Worm (Caenorhabditis elegans) whole organism, L2 larva: ENCODE data around the gene mrps-23.

ENCODE experiments used
- C34F6.9 ChIP-seq: fragments of 150-350 bp; optimal IDR thresholded peaks from 2 replicates; lab custom pipeline; 2014; ENCODE audit warnings: missing biosample characterization, missing genetic modification characterization
- F13H6.1 ChIP-seq: sonication (generic microtip); optimal IDR thresholded peaks from 2 replicates; lab custom pipeline; 2016; ENCODE audit warnings: missing genetic modification characterization, missing compliant biosample characterization
- R02D3.7 ChIP-seq: fragments of 150-350 bp; optimal IDR thresholded peaks from 2 replicates; lab custom pipeline; 2014; ENCODE audit warnings: missing biosample characterization, missing genetic modification characterization
- alr-1 ChIP-seq: fragments of 150-350 bp; optimal IDR thresholded peaks from 2 replicates; lab custom pipeline; 2014; ENCODE audit warnings: missing biosample characterization, missing genetic modification characterization
- ama-1 ChIP-seq: fragments of 150-350 bp; optimal IDR thresholded peaks from 2 replicates; lab custom pipeline; 2018; ENCODE audit warnings: inconsistent platforms
- blmp-1 ChIP-seq: sonication (generic microtip); optimal IDR thresholded peaks from 2 replicates; lab custom pipeline; 2017; ENCODE audit warnings: missing genetic modification characterization, mild to moderate bottlenecking, missing compliant biosample characterization, antibody characterized with exemption, moderate library complexity; ENCODE audit not compliant: insufficient read depth
- ceh-16 ChIP-seq: fragments of 150-350 bp; optimal IDR thresholded peaks from 2 replicates; lab custom pipeline; 2014; ENCODE audit warnings: missing biosample characterization, missing genetic modification characterization
- ceh-82 ChIP-seq: fragments of 150-350 bp; optimal IDR thresholded peaks from 2 replicates; lab custom pipeline; 2014; ENCODE audit warnings: missing biosample characterization, missing genetic modification characterization
- egl-27 ChIP-seq: sonication (generic microtip); optimal IDR thresholded peaks from 3 replicates; lab custom pipeline; 2017; ENCODE audit warnings: missing biosample characterization, missing genetic modification reagents, missing genetic modification characterization
- gmeb-1 ChIP-seq: fragments of 150-350 bp; optimal IDR thresholded peaks from 2 replicates; lab custom pipeline; 2014; ENCODE audit warnings: missing biosample characterization, missing genetic modification characterization
- lin-11 ChIP-seq: fragments of 150-350 bp; sonication (generic microtip); optimal IDR thresholded peaks from 2 replicates; lab custom pipeline; 2014; ENCODE audit warnings: missing biosample characterization, missing genetic modification characterization, inconsistent platforms, mixed read lengths
- lin-13 ChIP-seq: fragments of 150-350 bp; optimal IDR thresholded peaks from 2 replicates; lab custom pipeline; 2014; ENCODE audit warnings: missing biosample characterization, missing genetic modification reagents, missing genetic modification characterization
- lin-39 ChIP-seq: fragments of 150-350 bp; optimal IDR thresholded peaks from 2 replicates; lab custom pipeline; 2014; ENCODE audit warnings: missing biosample characterization, missing genetic modification reagents, missing genetic modification characterization
- lsy-2 ChIP-seq, 2 experiments: fragments of 150-350 bp in 1 of 2; sonication (generic microtip) in 1 of 2; optimal IDR thresholded peaks; 2 replicates each; lab custom pipeline; 2014 to 2017; ENCODE audit warnings: missing biosample characterization in 2 of 2, missing genetic modification characterization in 2 of 2
- mab-5 ChIP-seq: fragments of 150-350 bp; optimal IDR thresholded peaks from 2 replicates; lab custom pipeline; 2014; ENCODE audit warnings: missing biosample characterization, missing genetic modification characterization
- mdl-1 ChIP-seq, 2 experiments: fragments of 150-350 bp in 1 of 2; sonication (generic microtip) in 1 of 2; optimal IDR thresholded peaks; 2 replicates each; lab custom pipeline; 2017; ENCODE audit warnings: missing biosample characterization in 2 of 2, missing genetic modification characterization in 2 of 2
- nhr-10 ChIP-seq: sonication (generic microtip); optimal IDR thresholded peaks from 2 replicates; lab custom pipeline; 2017; ENCODE audit warnings: missing biosample characterization, missing genetic modification characterization
- nhr-12 ChIP-seq: fragments of 150-350 bp; optimal IDR thresholded peaks from 2 replicates; lab custom pipeline; 2014; ENCODE audit warnings: missing biosample characterization, missing genetic modification characterization
- nhr-129 ChIP-seq: fragments of 150-350 bp; optimal IDR thresholded peaks from 2 replicates; lab custom pipeline; 2014; ENCODE audit warnings: missing biosample characterization, missing genetic modification characterization
- nhr-23 ChIP-seq: fragments of 150-350 bp; optimal IDR thresholded peaks from 2 replicates; lab custom pipeline; 2014; ENCODE audit warnings: missing biosample characterization, missing genetic modification reagents, missing genetic modification characterization
- nhr-237 ChIP-seq: fragments of 150-350 bp; optimal IDR thresholded peaks from 2 replicates; lab custom pipeline; 2014; ENCODE audit warnings: missing biosample characterization, missing genetic modification characterization
- nhr-25 ChIP-seq: fragments of 150-350 bp; sonication (generic microtip); optimal IDR thresholded peaks from 3 replicates; lab custom pipeline; 2014; ENCODE audit warnings: missing biosample characterization, missing genetic modification characterization
- nhr-6 ChIP-seq: fragments of 150-350 bp; optimal IDR thresholded peaks from 2 replicates; lab custom pipeline; 2014; ENCODE audit warnings: missing biosample characterization, missing genetic modification characterization
- nhr-77 ChIP-seq: fragments of 150-350 bp; optimal IDR thresholded peaks from 2 replicates; lab custom pipeline; 2014; ENCODE audit warnings: missing biosample characterization, missing genetic modification characterization
- peb-1 ChIP-seq: fragments of 150-350 bp; optimal IDR thresholded peaks from 2 replicates; lab custom pipeline; 2014; ENCODE audit warnings: missing biosample characterization, missing genetic modification characterization
- skn-1 ChIP-seq: sonication (generic microtip); optimal IDR thresholded peaks from 2 replicates; lab custom pipeline; 2017; ENCODE audit warnings: missing biosample characterization, missing genetic modification characterization
- sma-3 ChIP-seq: sonication (generic microtip); optimal IDR thresholded peaks from 2 replicates; lab custom pipeline; 2016; ENCODE audit warnings: missing genetic modification reagents, missing genetic modification characterization, missing compliant biosample characterization
- sma-9 ChIP-seq, 2 experiments: fragments of 150-350 bp in 1 of 2; sonication (generic microtip) in 1 of 2; optimal IDR thresholded peaks; 2 replicates each; lab custom pipeline; 2014 to 2016; ENCODE audit warnings: missing genetic modification characterization in 2 of 2, mild to moderate bottlenecking in 1 of 2, missing biosample characterization in 1 of 2, missing compliant biosample characterization in 1 of 2, missing genetic modification reagents in 1 of 2, moderate library complexity in 1 of 2
- snpc-4 ChIP-seq: fragments of 150-350 bp; optimal IDR thresholded peaks from 2 replicates; lab custom pipeline; 2014; ENCODE audit warnings: missing biosample characterization, missing genetic modification characterization
- unc-39 ChIP-seq: fragments of 150-350 bp; optimal IDR thresholded peaks from 2 replicates; lab custom pipeline; 2014; ENCODE audit warnings: missing biosample characterization, missing genetic modification characterization
- unc-55 ChIP-seq: fragments of 150-350 bp; sonication (generic microtip); optimal IDR thresholded peaks from 3 replicates; lab custom pipeline; 2014; ENCODE audit warnings: missing biosample characterization, missing genetic modification reagents, missing genetic modification characterization
- ztf-4 ChIP-seq: fragments of 150-350 bp; optimal IDR thresholded peaks from 2 replicates; lab custom pipeline; 2014; ENCODE audit warnings: missing biosample characterization, missing genetic modification characterization

Gene mrps-23

DNA sequence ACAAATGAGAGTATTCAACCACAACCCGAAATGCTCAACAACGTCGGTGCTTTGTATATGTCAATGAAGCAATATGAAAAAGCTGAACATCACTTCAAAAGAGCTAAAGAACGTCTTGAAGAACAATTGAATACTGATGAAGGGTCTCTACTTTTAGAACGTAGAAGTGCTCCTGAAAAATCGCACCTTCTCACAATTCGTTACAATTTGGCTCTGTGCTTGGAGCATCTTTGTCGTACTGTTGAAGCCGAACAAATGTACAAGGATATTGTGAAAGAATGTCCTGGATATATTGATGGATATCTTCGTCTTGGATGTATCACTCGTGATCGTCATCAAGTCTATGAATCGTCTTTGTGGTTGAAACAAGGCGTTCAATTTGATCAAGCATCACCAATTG is 29.3 kb downstream of the mrps-23 start:
- no peak for TF ChIP-seq snpc-4 (tag; lab: Kevin White, UChicago)
- TF ChIP-seq lin-39 (tag; lab: Kevin White, UChicago), result no peak
- TF ChIP-seq nhr-25 (tag; lab: Kevin White, UChicago), result no peak
- no peak for TF ChIP-seq nhr-10 (tag; lab: Kevin White, UChicago)
- no peak for TF ChIP-seq nhr-23
- no peak for TF ChIP-seq ztf-4 (tag; lab: Kevin White, UChicago)
- TF ChIP-seq sma-9 (GFP tag; optimal IDR thresholded peaks at IDR 0.05; lab: Kevin White, UChicago), result no peak
- no peak for TF ChIP-seq sma-9 (tag; optimal IDR thresholded peaks at IDR 0.05; lab: Kevin White, UChicago)

ce11 chrIII:9490783-9491547 is 32.5 kb downstream of the mrps-23 start, which contains the start of the genes dars-1 and ctr-9:
Gene dars-1, minus strand, starts transcription at chrIII:9491215.
Gene ctr-9, plus strand, starts transcription at chrIII:9491396.
- TF ChIP-seq C34F6.9 (tag; lab: Kevin White, UChicago) (peak; percentile 5), lin-11 (tag; lab: Kevin White, UChicago) (no peak), sma-3 (GFP tag; lab: Kevin White, UChicago) (no peak), mab-5 (no peak), gmeb-1 (tag; lab: Kevin White, UChicago) (no peak), lin-39 (tag; lab: Kevin White, UChicago) (no peak), unc-39 (tag; lab: Kevin White, UChicago) (no peak), unc-55 (GFP tag; lab: Kevin White, UChicago) (peak; percentile 18), lin-13 (GFP tag; lab: Kevin White, UChicago) (no peak), ceh-82 (tag; lab: Kevin White, UChicago) (no peak), blmp-1 (tag; lab: Kevin White, UChicago) (no peak), F13H6.1 (tag; lab: Kevin White, UChicago) (no peak), nhr-77 (no peak), lsy-2 (tag; optimal IDR thresholded peaks at IDR 0.05; lab: Kevin White, UChicago) (peak in 1 of 2 experiments; percentile 51), mdl-1 (tag; optimal IDR thresholded peaks at IDR 0.05; lab: Kevin White, UChicago) (no peak), nhr-6 (no peak), nhr-129 (tag; lab: Kevin White, UChicago) (peak; percentile 66), peb-1 (tag; lab: Kevin White, UChicago) (no peak), ceh-16 (tag; lab: Kevin White, UChicago) (no peak)

DNA sequence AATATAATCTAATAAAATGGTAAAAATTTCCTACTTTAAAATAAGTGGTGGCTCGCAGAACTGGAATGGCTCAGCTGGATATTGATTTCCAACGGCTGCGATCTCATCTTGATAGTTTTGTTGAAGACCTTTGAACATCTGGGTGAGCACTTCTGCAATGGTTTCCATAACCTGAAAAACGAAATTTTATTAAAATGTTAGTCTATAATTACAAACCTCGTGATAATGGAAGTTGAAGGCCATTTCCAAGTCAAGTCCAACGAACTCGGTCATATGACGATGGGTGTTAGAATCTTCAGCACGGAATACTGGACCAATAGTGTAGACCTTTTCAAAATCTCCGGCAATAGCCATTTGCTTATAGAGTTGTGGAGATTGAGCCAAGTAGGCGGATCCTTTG is 33.7 kb downstream of the mrps-23 start:
- TF ChIP-seq egl-27 (tag; lab: Kevin White, UChicago) (no peak), nhr-25 (tag; lab: Kevin White, UChicago) (no peak), snpc-4 (tag; lab: Kevin White, UChicago) (no peak), mdl-1 (tag; optimal IDR thresholded peaks at IDR 0.05; lab: Kevin White, UChicago) (no peak), peb-1 (tag; lab: Kevin White, UChicago) (no peak), ama-1 (no peak), unc-39 (tag; lab: Kevin White, UChicago) (no peak), R02D3.7 (tag; lab: Kevin White, UChicago) (no peak), lin-13 (GFP tag; lab: Kevin White, UChicago) (no peak), skn-1 (tag; lab: Kevin White, UChicago) (no peak), nhr-237 (tag; lab: Kevin White, UChicago) (no peak), F13H6.1 (tag; lab: Kevin White, UChicago) (no peak), nhr-129 (tag; lab: Kevin White, UChicago) (no peak), alr-1 (tag; lab: Kevin White, UChicago) (no peak), sma-9 (GFP tag; optimal IDR thresholded peaks at IDR 0.05; lab: Kevin White, UChicago) (no peak), sma-9 (tag; optimal IDR thresholded peaks at IDR 0.05; lab: Kevin White, UChicago) (no peak), nhr-12 (tag; lab: Kevin White, UChicago) (no peak), ztf-4 (tag; lab: Kevin White, UChicago) (no peak), lsy-2 (tag; optimal IDR thresholded peaks at IDR 0.05; lab: Kevin White, UChicago) (no peak), sma-3 (GFP tag; lab: Kevin White, UChicago) (no peak), mab-5 (no peak)

DNA sequence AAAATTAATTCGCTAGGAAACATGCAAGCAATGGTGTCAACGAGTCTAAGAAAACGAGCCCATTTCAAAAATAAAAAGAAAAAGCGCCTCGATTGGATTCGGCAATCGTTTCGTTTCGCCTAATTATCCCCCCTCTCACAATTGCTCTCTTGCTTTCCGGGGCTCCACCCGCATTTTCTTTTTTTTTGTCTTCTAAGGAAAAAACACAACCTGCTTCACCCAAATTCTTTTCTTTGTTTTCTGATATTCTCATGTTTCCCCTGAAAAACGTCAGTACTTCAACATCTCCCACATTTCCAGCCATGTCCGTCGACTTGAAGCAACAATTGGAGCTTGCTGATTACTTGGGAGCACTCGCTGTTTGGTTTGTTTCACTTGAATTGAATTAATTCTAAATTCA is 35.0 kb downstream of the mrps-23 start, which contains the start of gene nlp-36:
Gene nlp-36, plus strand, starts transcription at position 301 of the 400 bp plus-strand sequence.
- TF ChIP-seq ama-1, result no peak
- TF ChIP-seq lsy-2 (tag; optimal IDR thresholded peaks at IDR 0.05; lab: Kevin White, UChicago), result peak in 1 of 2 experiments; percentile 2
- TF ChIP-seq sma-9 (GFP tag; optimal IDR thresholded peaks at IDR 0.05; lab: Kevin White, UChicago), result no peak
- TF ChIP-seq sma-9 (tag; optimal IDR thresholded peaks at IDR 0.05; lab: Kevin White, UChicago), result no peak
